Fruit fly (Drosophila melanogaster) whole organism, embryonic: ENCODE measurements around the gene MESR6.
A peak's percentile ranks its signal among the peaks of the same experiment; 100 is the strongest.

Source experiments
- Aef1 ChIP-seq: fragments of 200-800 bp; sonication (Bioruptor generic); IDR thresholded peaks from 3 replicates; pipeline ENCODE4 v1.3.6; 2022; ENCODE audit warnings: missing biosample characterization, missing genetic modification characterization
- CG10565 ChIP-seq: fragments of 200-800 bp; sonication (Bioruptor generic); optimal IDR thresholded peaks from 3 replicates; lab custom pipeline; 2016; ENCODE audit warnings: missing biosample characterization, mild to moderate bottlenecking, missing genetic modification characterization
- CG11085 ChIP-seq: fragments of 200-800 bp; sonication (Bioruptor generic); IDR thresholded peaks from 2 replicates; pipeline ENCODE4 v1.3.6; 2022; ENCODE audit warnings: missing biosample characterization, missing genetic modification characterization
- CG11696 ChIP-seq: fragments of 200-800 bp; sonication (Bioruptor generic); IDR thresholded peaks from 2 replicates; pipeline ENCODE4 v1.3.6; 2022; ENCODE audit warnings: missing biosample characterization, missing genetic modification characterization
- CG12104 ChIP-seq: fragments of 200-800 bp; sonication (Bioruptor generic); optimal IDR thresholded peaks from 3 replicates; lab custom pipeline; 2016; ENCODE audit warnings: missing biosample characterization, missing genetic modification characterization
- CG13296 ChIP-seq: fragments of 200-800 bp; sonication (Bioruptor generic); optimal IDR thresholded peaks from 3 replicates; lab custom pipeline; 2018; ENCODE audit warnings: missing biosample characterization, mild to moderate bottlenecking, missing genetic modification characterization
- CG14710 ChIP-seq: fragments of 200-800 bp; sonication (Bioruptor generic); optimal IDR thresholded peaks from 3 replicates; lab custom pipeline; 2019; ENCODE audit warnings: missing biosample characterization, mild to moderate bottlenecking, missing genetic modification characterization, moderate library complexity
- CG14860 ChIP-seq: fragments of 200-800 bp; sonication (Bioruptor generic); IDR thresholded peaks from 3 replicates; pipeline ENCODE4 v1.3.6; 2022; ENCODE audit warnings: missing biosample characterization, missing genetic modification characterization; ENCODE audit not compliant: partially characterized antibody
- CG16863 ChIP-seq: fragments of 200-800 bp; sonication (Bioruptor generic); optimal IDR thresholded peaks from 3 replicates; lab custom pipeline; 2016; ENCODE audit warnings: missing biosample characterization, missing genetic modification characterization
- CG17612 ChIP-seq: fragments of 200-800 bp; sonication (Bioruptor generic); IDR thresholded peaks from 2 replicates; pipeline ENCODE4 v1.3.6; 2022; ENCODE audit warnings: missing biosample characterization, missing genetic modification characterization
- CG18011 ChIP-seq: fragments of 200-800 bp; sonication (Bioruptor generic); optimal IDR thresholded peaks from 2 replicates; lab custom pipeline; 2017; ENCODE audit warnings: missing biosample characterization, missing genetic modification characterization, mild to moderate bottlenecking, moderate library complexity, missing genotype
- CG18764 ChIP-seq: fragments of 200-800 bp; sonication (Bioruptor generic); optimal IDR thresholded peaks from 3 replicates; lab custom pipeline; 2016; ENCODE audit warnings: missing biosample characterization, missing genetic modification characterization
- CG30020 ChIP-seq: fragments of 200-800 bp; optimal IDR thresholded peaks from 2 replicates; lab custom pipeline; 2019; ENCODE audit warnings: missing biosample characterization, mild to moderate bottlenecking, missing genetic modification characterization, moderate library complexity
- CG32532 ChIP-seq: fragments of 200-800 bp; sonication (Bioruptor generic); IDR thresholded peaks from 2 replicates; pipeline ENCODE4 v1.3.6; 2022; ENCODE audit warnings: missing biosample characterization, missing genetic modification characterization
- CG34376 ChIP-seq: fragments of 200-800 bp; sonication (Bioruptor generic); optimal IDR thresholded peaks from 2 replicates; lab custom pipeline; 2018; ENCODE audit warnings: missing biosample characterization, mild to moderate bottlenecking, missing genetic modification characterization
- CG3726 ChIP-seq: fragments of 200-800 bp; sonication (Bioruptor generic); IDR thresholded peaks from 3 replicates; pipeline ENCODE4, ENCODE4 v1.3.6; 2022; ENCODE audit warnings: missing biosample characterization, missing genetic modification characterization
- CG3995 ChIP-seq: fragments of 200-800 bp; sonication (Bioruptor generic); optimal IDR thresholded peaks from 3 replicates; lab custom pipeline; 2016; ENCODE audit warnings: missing biosample characterization, missing genetic modification characterization
- CG5245 ChIP-seq: fragments of 200-800 bp; sonication (Bioruptor generic); optimal IDR thresholded peaks from 3 replicates; lab custom pipeline; 2016; ENCODE audit warnings: missing biosample characterization, missing genetic modification characterization
- CG5953 ChIP-seq: fragments of 200-800 bp; sonication (Bioruptor generic); IDR thresholded peaks from 2 replicates; pipeline ENCODE4 v1.3.6; 2022; ENCODE audit warnings: missing biosample characterization, missing genetic modification characterization
- CG6765 ChIP-seq: fragments of 200-800 bp; sonication (Bioruptor generic); optimal IDR thresholded peaks from 3 replicates; lab custom pipeline; 2017; ENCODE audit warnings: missing biosample characterization, mild to moderate bottlenecking, missing genetic modification characterization
- CG6791 ChIP-seq: fragments of 200-800 bp; sonication (Bioruptor generic); IDR thresholded peaks from 3 replicates; pipeline ENCODE4 v1.3.6; 2022; ENCODE audit warnings: missing biosample characterization, missing genetic modification characterization; ENCODE audit not compliant: partially characterized antibody
- CG7271 ChIP-seq: fragments of 200-800 bp; sonication (Bioruptor generic); optimal IDR thresholded peaks from 2 replicates; lab custom pipeline; 2018; ENCODE audit warnings: missing biosample characterization, mild to moderate bottlenecking, missing genetic modification characterization, moderate library complexity
- CG8281 ChIP-seq: fragments of 200-800 bp; sonication (Bioruptor generic); optimal IDR thresholded peaks from 2 replicates; lab custom pipeline; 2018; ENCODE audit warnings: missing biosample characterization, mild to moderate bottlenecking, missing genetic modification characterization, moderate library complexity
- Camta ChIP-seq: fragments of 200-800 bp; sonication (Bioruptor generic); optimal IDR thresholded peaks from 2 replicates; lab custom pipeline; 2016; ENCODE audit warnings: missing biosample characterization, missing genetic modification characterization
- HHEX ChIP-seq: fragments of 200-800 bp; sonication (Bioruptor generic); optimal IDR thresholded peaks from 3 replicates; lab custom pipeline; 2017; ENCODE audit warnings: missing biosample characterization, mild to moderate bottlenecking, missing genetic modification characterization, missing genetic modification reagents
- Hsf ChIP-seq: fragments of 200-800 bp; sonication (Bioruptor generic); optimal IDR thresholded peaks from 3 replicates; lab custom pipeline; 2016; ENCODE audit warnings: missing biosample characterization, missing genetic modification characterization
- Meics ChIP-seq: fragments of 200-800 bp; sonication (Bioruptor generic); optimal IDR thresholded peaks from 2 replicates; lab custom pipeline; 2017; ENCODE audit warnings: missing biosample characterization, mild to moderate bottlenecking, missing genetic modification characterization
- NC2α ChIP-seq: fragments of 200-800 bp; sonication (Bioruptor generic); optimal IDR thresholded peaks from 2 replicates; lab custom pipeline; 2016; ENCODE audit warnings: missing biosample characterization, missing genetic modification characterization
- Opbp ChIP-seq: fragments of 200-800 bp; sonication (Bioruptor generic); IDR thresholded peaks from 3 replicates; pipeline ENCODE4 v1.3.6; 2022; ENCODE audit warnings: missing biosample characterization, missing genetic modification characterization; ENCODE audit not compliant: partially characterized antibody
- Pdp1 ChIP-seq, 2 experiments: fragments of 200-800 bp; sonication (Bioruptor generic); optimal IDR thresholded peaks; 3 replicates each; lab custom pipeline; 2016; ENCODE audit warnings: missing biosample characterization in 2 of 2, missing genetic modification characterization in 2 of 2, mild to moderate bottlenecking in 1 of 2, moderate library complexity in 1 of 2
- ab ChIP-seq: fragments of 200-800 bp; sonication (Bioruptor generic); optimal IDR thresholded peaks from 2 replicates; lab custom pipeline; 2016; ENCODE audit warnings: missing biosample characterization, missing genetic modification characterization
- aop ChIP-seq: fragments of 200-800 bp; sonication (Bioruptor generic); IDR thresholded peaks from 2 replicates; pipeline ENCODE4 v1.3.6; 2022; ENCODE audit warnings: missing biosample characterization, missing genetic modification characterization
- bowl ChIP-seq: fragments of 200-800 bp; sonication (Bioruptor generic); IDR thresholded peaks from 2 replicates; pipeline ENCODE4 v1.3.6; 2022; ENCODE audit warnings: missing biosample characterization, missing genetic modification characterization
- ci ChIP-seq: fragments of 200-800 bp; sonication (Bioruptor generic); IDR thresholded peaks from 3 replicates; pipeline ENCODE4 v1.3.6; 2022; ENCODE audit warnings: missing biosample characterization, missing genetic modification characterization
- dmrt11E ChIP-seq: fragments of 200-800 bp; sonication (Bioruptor generic); optimal IDR thresholded peaks from 3 replicates; lab custom pipeline; 2018; ENCODE audit warnings: missing biosample characterization, mild to moderate bottlenecking, missing genetic modification characterization, moderate library complexity
- dmrt99B ChIP-seq: fragments of 200-800 bp; sonication (Bioruptor generic); optimal IDR thresholded peaks from 2 replicates; lab custom pipeline; 2018; ENCODE audit warnings: missing biosample characterization, mild to moderate bottlenecking, missing genetic modification characterization, moderate library complexity
- fru ChIP-seq: fragments of >200 bp; optimal IDR thresholded peaks from 2 replicates; lab custom pipeline; 2017
- gce ChIP-seq: fragments of 200-800 bp; sonication (Bioruptor generic); IDR thresholded peaks from 3 replicates; pipeline ENCODE4 v1.3.6; 2022; ENCODE audit warnings: missing biosample characterization, missing genetic modification characterization
- gem ChIP-seq: fragments of 200-800 bp; sonication (Bioruptor generic); optimal IDR thresholded peaks from 2 replicates; lab custom pipeline; 2019; ENCODE audit warnings: missing biosample characterization, mild to moderate bottlenecking, missing genetic modification characterization, moderate library complexity
- jumu ChIP-seq: fragments of 200-800 bp; sonication (Bioruptor generic); optimal IDR thresholded peaks from 3 replicates; lab custom pipeline; 2016; ENCODE audit warnings: missing biosample characterization, missing genetic modification characterization
- nmo ChIP-seq: fragments of 200-800 bp; sonication (Bioruptor generic); optimal IDR thresholded peaks from 2 replicates; lab custom pipeline; 2018; ENCODE audit warnings: missing biosample characterization, mild to moderate bottlenecking, missing genetic modification characterization, moderate library complexity
- org-1 ChIP-seq: fragments of 200-800 bp; sonication (Bioruptor generic); optimal IDR thresholded peaks from 2 replicates; lab custom pipeline; 2017; ENCODE audit warnings: missing biosample characterization, missing genetic modification characterization
- peb ChIP-seq: fragments of 200-800 bp; sonication (Bioruptor generic); IDR thresholded peaks from 2 replicates; pipeline ENCODE4 v1.3.6; 2022; ENCODE audit warnings: missing biosample characterization, missing genetic modification characterization
- sens ChIP-seq: fragments of 200-800 bp; sonication (Bioruptor generic); peaks from one replicate; lab custom pipeline; 2016; ENCODE audit warnings: missing biosample characterization, missing genetic modification characterization
- sim ChIP-seq: fragments of 200-800 bp; sonication (Bioruptor generic); IDR thresholded peaks from 2 replicates; pipeline ENCODE4 v1.3.6; 2022; ENCODE audit warnings: missing biosample characterization, missing genetic modification characterization
- so ChIP-seq: fragments of 200-800 bp; sonication (Bioruptor generic); IDR thresholded peaks from 3 replicates; pipeline ENCODE4 v1.3.6; 2022; ENCODE audit warnings: missing biosample characterization, missing genetic modification characterization
- tgo ChIP-seq: fragments of 200-800 bp; sonication (Bioruptor generic); IDR thresholded peaks from 3 replicates; pipeline ENCODE4 v1.3.6; 2022; ENCODE audit warnings: missing biosample characterization, missing genetic modification characterization
- toy ChIP-seq: fragments of 200-800 bp; sonication (Bioruptor generic); IDR thresholded peaks from 2 replicates; pipeline ENCODE4 v1.3.6; 2022; ENCODE audit warnings: missing biosample characterization, missing genetic modification characterization
- usp ChIP-seq: fragments of >200 bp; optimal IDR thresholded peaks from 2 replicates; lab custom pipeline; 2017; ENCODE audit warnings: missing biosample characterization, missing genetic modification characterization
- z ChIP-seq: fragments of 200-800 bp; sonication (Bioruptor generic); IDR thresholded peaks from 3 replicates; pipeline ENCODE4 v1.3.6; 2022; ENCODE audit warnings: missing biosample characterization, missing genetic modification characterization

The MESR6 gene

DNA sequence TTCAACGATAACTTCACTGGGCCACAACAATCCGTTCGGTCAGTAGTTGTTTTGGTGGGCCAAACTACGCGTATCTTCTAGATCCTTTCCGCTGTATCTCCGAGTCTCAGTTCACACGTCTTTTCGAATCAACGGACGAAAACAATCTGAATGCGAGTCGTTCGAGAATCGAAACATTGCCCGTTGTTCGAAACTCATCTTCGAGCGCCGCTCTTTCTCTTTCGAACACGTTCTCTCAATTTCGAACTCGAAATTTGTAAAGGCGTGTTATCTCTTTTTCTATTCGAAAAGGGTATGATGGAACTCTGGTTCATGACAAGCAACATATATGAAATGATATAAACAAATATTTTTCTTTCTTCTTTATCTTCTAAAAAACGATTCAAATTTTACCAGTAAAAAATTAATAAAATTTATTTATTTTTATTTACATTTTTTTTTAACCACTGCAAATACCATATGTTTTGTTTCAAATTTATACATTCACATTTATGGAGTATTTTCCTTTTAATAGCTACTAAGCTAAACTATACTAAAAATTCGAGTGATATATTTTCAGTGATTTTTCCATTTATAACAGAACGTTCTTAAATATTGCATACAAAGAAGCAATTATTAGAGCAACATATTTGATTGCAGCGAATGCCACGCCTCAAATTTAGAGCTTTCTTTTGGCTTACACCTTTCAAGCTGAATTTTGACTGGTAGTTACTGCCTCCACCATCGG is 47.0 kb upstream of the MESR6 start, which contains the start of gene nkd (continued):
- TF ChIP-seq ci (GFP tag; lab: Robert Waterston, UW) (peak; percentile 96), CG16863 (GFP tag; lab: Kevin White, UChicago) (peak; percentile 73), Meics (GFP tag; lab: Kevin White, UChicago) (peak; percentile 90), nmo (GFP tag; lab: Kevin White, UChicago) (peak; percentile 92), org-1 (GFP tag; lab: Kevin White, UChicago) (peak; percentile 64), toy (GFP tag; lab: Robert Waterston, UW) (peak; percentile 63; the same call in 1 of the 2 replicates), CG8281 (tag; lab: Kevin White, UChicago) (peak; percentile 67), bowl (GFP tag; lab: Robert Waterston, UW) (peak; percentile 88), CG18011 (GFP tag; lab: Kevin White, UChicago) (peak; percentile 47), CG17612 (GFP tag; lab: Robert Waterston, UW) (peak; percentile 59), CG14860 (GFP tag; lab: Robert Waterston, UW) (no peak), CG6765 (peak; percentile 77), Opbp (no peak; the same call in 2 of the 3 replicates), usp (GFP tag; lab: Kevin White, UChicago) (no peak), Aef1 (GFP tag; lab: Robert Waterston, UW) (peak; percentile 80), CG34376 (GFP tag; lab: Kevin White, UChicago) (peak; percentile 72), NC2α (no peak), sim (GFP tag; lab: Robert Waterston, UW) (0 out of 2 replicates have a peak, but pooled peaks have one; percentile 70), CG5953 (GFP tag; lab: Robert Waterston, UW) (peak; percentile 90), dmrt99B (tag; lab: Kevin White, UChicago) (peak; percentile 91), CG7271 (tag; lab: Kevin White, UChicago) (peak; percentile 81), CG5245 (GFP tag; lab: Kevin White, UChicago) (peak; percentile 46), CG13296 (GFP tag; lab: Kevin White, UChicago) (peak; percentile 88), ab (GFP tag; lab: Kevin White, UChicago) (peak; percentile 8), z (GFP tag; lab: Robert Waterston, UW) (peak; percentile 17; the same call in 1 of the 3 replicates), dmrt11E (tag; lab: Kevin White, UChicago) (peak; percentile 91), so (GFP tag; lab: Robert Waterston, UW) (peak; percentile 87), gem (peak; percentile 96), tgo (peak; percentile 91), gce (peak; percentile 93), HHEX (GFP tag; lab: Kevin White, UChicago) (peak; percentile 57), CG30020 (tag; lab: Kevin White, UChicago) (peak; percentile 63), CG3995 (peak; percentile 16), sens (GFP tag; lab: Kevin White, UChicago) (peak; percentile 94), jumu (GFP tag; lab: Kevin White, UChicago) (no peak), CG11085 (peak; percentile 82), CG14710 (peak; percentile 92), CG6791 (peak; percentile 66; the same call in 1 of the 3 replicates), CG10565 (GFP tag; lab: Kevin White, UChicago) (no peak), Camta (peak; percentile 57), CG18764 (GFP tag; lab: Kevin White, UChicago) (peak; percentile 83), fru (lab: Kevin White, UChicago) (no peak), CG12104 (peak; percentile 38), peb (peak; percentile 62), Hsf (GFP tag; lab: Kevin White, UChicago) (peak; percentile 83), Pdp1 (GFP tag; optimal IDR thresholded peaks at IDR 0.05; lab: Kevin White, UChicago) (peak; percentile 65 to 81), CG3726 (GFP tag; lab: Robert Waterston, UW) (peak; percentile 59; the same call in 1 of the 3 replicates), CG11696 (GFP tag; lab: Robert Waterston, UW) (peak; percentile 84), aop (GFP tag; lab: Robert Waterston, UW) (peak; percentile 69; the same call in 1 of the 2 replicates), CG32532 (peak; percentile 96)
